Worm (Caenorhabditis elegans) whole organism, young adult: Measurements from ENCODE around the gene ace-4.
A peak's percentile ranks its signal among the peaks of the same experiment; 100 is the strongest.

Experiments used
- B0261.1 ChIP-seq: sonication (generic microtip); optimal IDR thresholded peaks from 2 replicates; lab custom pipeline; 2016; ENCODE audit warnings: mild to moderate bottlenecking, missing genetic modification characterization, moderate library complexity, missing compliant biosample characterization
- B0336.3 ChIP-seq: fragments of 200-800 bp; sonication (Bioruptor generic); IDR thresholded peaks from 2 replicates; pipeline ENCODE4 v1.3.6; 2022; ENCODE audit warnings: missing genetic modification characterization, missing compliant biosample characterization
- C17E4.6 ChIP-seq: fragments of 200-800 bp; sonication (Bioruptor generic); IDR thresholded peaks from 2 replicates; pipeline ENCODE4 v1.3.6; 2022; ENCODE audit warnings: missing genetic modification reagents, missing genetic modification characterization, missing compliant biosample characterization
- F33H1.4 ChIP-seq: fragments of 200-800 bp; sonication (Bioruptor generic); IDR thresholded peaks from 2 replicates; pipeline ENCODE4 v1.3.6; 2022; ENCODE audit warnings: missing genetic modification reagents, missing genetic modification characterization, missing compliant biosample characterization
- F39B2.1 ChIP-seq: fragments of 200-800 bp; sonication (Bioruptor generic); IDR thresholded peaks from 2 replicates; pipeline ENCODE4 v1.3.6; 2022; ENCODE audit warnings: missing genetic modification reagents, missing genetic modification characterization, missing compliant biosample characterization
- K11D2.4 ChIP-seq: fragments of 200-800 bp; sonication (Bioruptor generic); IDR thresholded peaks from 2 replicates; pipeline ENCODE4 v1.3.6; 2022; ENCODE audit warnings: missing genetic modification reagents, missing genetic modification characterization, missing compliant biosample characterization
- K12H6.12 ChIP-seq: fragments of 200-800 bp; sonication (Bioruptor generic); optimal IDR thresholded peaks from 2 replicates; lab custom pipeline; 2018; ENCODE audit warnings: mild to moderate bottlenecking, missing genetic modification characterization, missing compliant biosample characterization
- Y53F4B.3 ChIP-seq: fragments of 200-800 bp; sonication (Bioruptor generic); IDR thresholded peaks from 2 replicates; pipeline ENCODE4 v1.3.6; 2022; ENCODE audit warnings: missing genetic modification reagents, missing genetic modification characterization, missing compliant biosample characterization
- Y56A3A.18 ChIP-seq: fragments of 200-800 bp; sonication (Bioruptor generic); IDR thresholded peaks from 2 replicates; pipeline ENCODE4 v1.3.6; 2022; ENCODE audit warnings: missing genetic modification reagents, missing genetic modification characterization, missing compliant biosample characterization
- Y67H2A.10 ChIP-seq: fragments of 200-800 bp; sonication (Bioruptor generic); conservative IDR thresholded peaks from 2 replicates; pipeline ENCODE4 v1.3.6; 2022; ENCODE audit warnings: missing genetic modification reagents, missing genetic modification characterization, missing compliant biosample characterization
- Y79H2A.3 ChIP-seq: fragments of 200-800 bp; sonication (Bioruptor generic); conservative IDR thresholded peaks from 2 replicates; pipeline ENCODE4 v1.3.6; 2022; ENCODE audit warnings: missing genetic modification reagents, missing genetic modification characterization, missing compliant biosample characterization
- athp-1 ChIP-seq: sonication (generic microtip); optimal IDR thresholded peaks from 2 replicates; lab custom pipeline; 2017; ENCODE audit warnings: mild to moderate bottlenecking, missing genetic modification characterization, missing compliant biosample characterization
- attf-3 ChIP-seq: fragments of 200-800 bp; sonication (Bioruptor generic); conservative IDR thresholded peaks from 2 replicates; pipeline ENCODE4 v1.3.6; 2022; ENCODE audit warnings: missing genetic modification reagents, missing genetic modification characterization, missing compliant biosample characterization
- attf-5 ChIP-seq: fragments of 200-800 bp; sonication (Bioruptor generic); optimal IDR thresholded peaks from 2 replicates; lab custom pipeline; 2018; ENCODE audit warnings: mild to moderate bottlenecking, missing genetic modification characterization, missing compliant biosample characterization
- bed-1 ChIP-seq: fragments of 200-800 bp; sonication (Bioruptor generic); IDR thresholded peaks from 2 replicates; pipeline ENCODE4 v1.3.6; 2022; ENCODE audit warnings: missing genetic modification reagents, missing genetic modification characterization, missing compliant biosample characterization
- ccch-3 ChIP-seq: fragments of 200-800 bp; sonication (Bioruptor generic); optimal IDR thresholded peaks from 2 replicates; lab custom pipeline; 2018; ENCODE audit warnings: mild to moderate bottlenecking, missing genetic modification characterization, missing compliant biosample characterization
- cebp-1 ChIP-seq, 2 experiments: fragments of 200-800 bp in 1 of 2; sonication (Bioruptor generic) in 1 of 2; sonication (generic microtip) in 1 of 2; IDR thresholded peaks in 1 of 2; optimal IDR thresholded peaks in 1 of 2; 2 replicates each; pipeline versions ENCODE4 v1.3.6 to Lab custom; 2017 to 2022; ENCODE audit warnings: missing compliant biosample characterization in 2 of 2, missing genetic modification characterization in 2 of 2, mild to moderate bottlenecking in 1 of 2, missing genetic modification reagents in 1 of 2, moderate library complexity in 1 of 2
- cebp-2 ChIP-seq: fragments of 200-800 bp; sonication (Bioruptor generic); IDR thresholded peaks from 2 replicates; pipeline ENCODE4 v1.3.6; 2022; ENCODE audit warnings: missing genetic modification characterization, missing compliant biosample characterization
- ceh-100 ChIP-seq: fragments of 200-800 bp; sonication (Bioruptor generic); IDR thresholded peaks from 2 replicates; pipeline ENCODE4 v1.3.6; 2022; ENCODE audit warnings: missing genetic modification reagents, missing genetic modification characterization, missing compliant biosample characterization
- ceh-27 ChIP-seq: fragments of 200-800 bp; sonication (Bioruptor generic); optimal IDR thresholded peaks from 2 replicates; lab custom pipeline; 2018; ENCODE audit warnings: mild to moderate bottlenecking, missing genetic modification characterization, moderate library complexity, missing compliant biosample characterization
- chd-7 ChIP-seq: sonication (generic microtip); optimal IDR thresholded peaks from 2 replicates; lab custom pipeline; 2016; ENCODE audit warnings: mild to moderate bottlenecking, missing genetic modification characterization, moderate library complexity, missing compliant biosample characterization
- die-1 ChIP-seq: sonication (generic microtip); optimal IDR thresholded peaks from 2 replicates; lab custom pipeline; 2016; ENCODE audit warnings: missing genotype, mild to moderate bottlenecking, missing genetic modification characterization, missing compliant biosample characterization
- egl-18 ChIP-seq: fragments of 200-800 bp; sonication (Bioruptor generic); IDR thresholded peaks from 2 replicates; pipeline ENCODE4 v1.3.6; 2022; ENCODE audit warnings: missing genetic modification reagents, missing genetic modification characterization, missing compliant biosample characterization
- ekl-4 ChIP-seq: fragments of 200-800 bp; sonication (Bioruptor generic); IDR thresholded peaks from 2 replicates; pipeline ENCODE4 v1.3.6; 2022; ENCODE audit warnings: missing genetic modification reagents, missing genetic modification characterization, missing compliant biosample characterization
- him-1 ChIP-seq: sonication (generic microtip); optimal IDR thresholded peaks from 2 replicates; lab custom pipeline; 2016; ENCODE audit warnings: missing genotype, missing genetic modification reagents, missing genetic modification characterization, missing compliant biosample characterization
- let-607 ChIP-seq, 2 experiments: fragments of 200-800 bp in 1 of 2; sonication (Bioruptor generic) in 1 of 2; sonication (generic microtip) in 1 of 2; optimal IDR thresholded peaks; 2 replicates each; lab custom pipeline; 2016 to 2018; ENCODE audit warnings: mild to moderate bottlenecking in 2 of 2, missing compliant biosample characterization in 2 of 2, missing genetic modification characterization in 2 of 2, moderate library complexity in 2 of 2, missing genotype in 1 of 2
- lin-26 ChIP-seq: fragments of 200-800 bp; sonication (Bioruptor generic); IDR thresholded peaks from 2 replicates; pipeline ENCODE4 v1.3.6; 2022; ENCODE audit warnings: missing genetic modification reagents, missing genetic modification characterization, missing compliant biosample characterization
- lir-1 ChIP-seq: fragments of 200-800 bp; sonication (Bioruptor generic); conservative IDR thresholded peaks from 2 replicates; pipeline ENCODE4 v1.3.6; 2022; ENCODE audit warnings: missing genetic modification reagents, missing genetic modification characterization, missing compliant biosample characterization
- madf-10 ChIP-seq: sonication (generic microtip); optimal IDR thresholded peaks from 2 replicates; lab custom pipeline; 2016; ENCODE audit warnings: mild to moderate bottlenecking, missing genetic modification characterization, missing compliant biosample characterization
- mes-4 ChIP-seq: sonication (generic microtip); optimal IDR thresholded peaks from 2 replicates; lab custom pipeline; 2016; ENCODE audit warnings: missing genotype, missing genetic modification characterization, missing compliant biosample characterization
- nhr-179 ChIP-seq: sonication (generic microtip); optimal IDR thresholded peaks from 2 replicates; lab custom pipeline; 2016; ENCODE audit warnings: mild to moderate bottlenecking, missing genetic modification characterization, missing compliant biosample characterization
- rcor-1 ChIP-seq: fragments of 200-800 bp; sonication (Bioruptor generic); IDR thresholded peaks from 2 replicates; pipeline ENCODE4 v1.3.6; 2022; ENCODE audit warnings: missing genetic modification reagents, missing genetic modification characterization, missing compliant biosample characterization
- rec-8 ChIP-seq, 2 experiments: sonication (generic microtip); optimal IDR thresholded peaks; 2 replicates each; lab custom pipeline; 2016; ENCODE audit warnings: mild to moderate bottlenecking in 2 of 2, missing genetic modification characterization in 2 of 2, missing genetic modification reagents in 2 of 2, missing genotype in 2 of 2, missing biosample characterization in 1 of 2, missing compliant biosample characterization in 1 of 2, moderate library complexity in 1 of 2
- repo-1 ChIP-seq: sonication (generic microtip); optimal IDR thresholded peaks from 2 replicates; lab custom pipeline; 2017; ENCODE audit warnings: mild to moderate bottlenecking, missing genetic modification characterization, missing compliant biosample characterization
- rpc-1 ChIP-seq, 2 experiments: fragments of 150-350 bp in 1 of 2; sonication (generic microtip) in 1 of 2; optimal IDR thresholded peaks; 2 replicates each; lab custom pipeline; 2014 to 2018; ENCODE audit warnings: missing biosample characterization in 1 of 2, missing genetic modification characterization in 1 of 2, missing genetic modification reagents in 1 of 2, missing genotype in 1 of 2
- sdz-38 ChIP-seq: sonication (generic microtip); optimal IDR thresholded peaks from 2 replicates; lab custom pipeline; 2016; ENCODE audit warnings: missing genotype, missing genetic modification characterization, missing compliant biosample characterization
- snpc-4 ChIP-seq, 5 experiments: fragments of 150-350 bp in 1 of 5; sonication (generic microtip) in 4 of 5; optimal IDR thresholded peaks; 2 replicates each; lab custom pipeline; 2014 to 2018; ENCODE audit warnings: missing genetic modification characterization in 5 of 5, missing biosample characterization in 3 of 5, antibody characterized with exemption in 2 of 5, mild to moderate bottlenecking in 2 of 5, missing compliant biosample characterization in 2 of 5, missing genotype in 2 of 5, moderate library complexity in 2 of 5, missing genetic modification reagents in 1 of 5
- somi-1 ChIP-seq: fragments of 200-800 bp; sonication (Bioruptor generic); optimal IDR thresholded peaks from 2 replicates; lab custom pipeline; 2018; ENCODE audit warnings: mild to moderate bottlenecking, missing genetic modification characterization, missing compliant biosample characterization
- unc-130 ChIP-seq: sonication (generic microtip); optimal IDR thresholded peaks from 2 replicates; lab custom pipeline; 2016; ENCODE audit warnings: missing genetic modification reagents, missing genetic modification characterization, missing compliant biosample characterization
- xnd-1 ChIP-seq: sonication (generic microtip); optimal IDR thresholded peaks from 2 replicates; lab custom pipeline; 2016; ENCODE audit warnings: missing genotype, missing genetic modification reagents, missing genetic modification characterization, missing compliant biosample characterization
- zim-3 ChIP-seq: sonication (generic microtip); optimal IDR thresholded peaks from 2 replicates; lab custom pipeline; 2017; ENCODE audit warnings: mild to moderate bottlenecking, missing genetic modification characterization, moderate library complexity, missing compliant biosample characterization
- ztf-18 ChIP-seq: sonication (generic microtip); optimal IDR thresholded peaks from 2 replicates; lab custom pipeline; 2016; ENCODE audit warnings: missing genotype, mild to moderate bottlenecking, missing genetic modification characterization, missing compliant biosample characterization
- ztf-26 ChIP-seq: sonication (generic microtip); optimal IDR thresholded peaks from 2 replicates; lab custom pipeline; 2017; ENCODE audit warnings: missing genetic modification characterization, missing compliant biosample characterization
- ztf-28 ChIP-seq: fragments of 200-800 bp; sonication (Bioruptor generic); IDR thresholded peaks from 2 replicates; pipeline ENCODE4 v1.3.6; 2022; ENCODE audit warnings: missing genetic modification reagents, missing genetic modification characterization, missing compliant biosample characterization
- ztf-3 ChIP-seq: fragments of 200-800 bp; sonication (Bioruptor generic); optimal IDR thresholded peaks from 2 replicates; lab custom pipeline; 2018; ENCODE audit warnings: mild to moderate bottlenecking, missing genetic modification characterization, missing compliant biosample characterization
- ztf-6 ChIP-seq: fragments of 200-800 bp; sonication (Bioruptor generic); IDR thresholded peaks from 2 replicates; pipeline ENCODE4 v1.3.6; 2022; ENCODE audit warnings: missing genetic modification reagents, missing genetic modification characterization, missing compliant biosample characterization

ace-4 gene

ce11 chrII:14251400-14251940 lies 53.6 kb downstream of the ace-4 start (continued):
- TF ChIP-seq cebp-1 (GFP tag; IDR thresholded peaks at IDR 0.05; lab: Robert Waterston, UW) (peak; percentile 61), cebp-1 (tag; optimal IDR thresholded peaks at IDR 0.05; lab: Kevin White, UChicago) (peak; percentile 94), attf-3 (peak; percentile 65), rec-8 (tag; optimal IDR thresholded peaks at IDR 0.05; lab: Kevin White, UChicago) (peak in 1 of 2 experiments; percentile 40), ekl-4 (GFP tag; lab: Robert Waterston, UW) (peak; percentile 95), him-1 (tag; lab: Kevin White, UChicago) (peak; percentile 78), bed-1 (GFP tag; lab: Robert Waterston, UW) (peak; percentile 7; the same call in 1 of the 2 replicates), repo-1 (tag; lab: Kevin White, UChicago) (peak; percentile 97), ceh-27 (peak; percentile 88), Y56A3A.18 (GFP tag; lab: Robert Waterston, UW) (peak; percentile 70), chd-7 (tag; lab: Kevin White, UChicago) (peak; percentile 88), ztf-26 (peak; percentile 95), sdz-38 (tag; lab: Kevin White, UChicago) (no peak), zim-3 (tag; lab: Kevin White, UChicago) (peak; percentile 88), xnd-1 (tag; lab: Kevin White, UChicago) (peak; percentile 78), C17E4.6 (GFP tag; lab: Robert Waterston, UW) (peak; percentile 80), mes-4 (tag; lab: Kevin White, UChicago) (peak; percentile 44), madf-10 (tag; lab: Kevin White, UChicago) (peak; percentile 87), rpc-1 (optimal IDR thresholded peaks at IDR 0.05; lab: Kevin White, UChicago) (no peak), rpc-1 (tag; optimal IDR thresholded peaks at IDR 0.05; lab: Kevin White, UChicago) (no peak), K11D2.4 (GFP tag; lab: Robert Waterston, UW) (peak; percentile 93), ztf-3 (GFP tag; lab: Kevin White, UChicago) (peak; percentile 91), somi-1 (GFP tag; lab: Kevin White, UChicago) (peak; percentile 90), egl-18 (GFP tag; lab: Robert Waterston, UW) (peak; percentile 70; the same call in 1 of the 2 replicates), ccch-3 (GFP tag; lab: Kevin White, UChicago) (no peak), lin-26 (GFP tag; lab: Robert Waterston, UW) (peak; percentile 86), cebp-2 (GFP tag; lab: Robert Waterston, UW) (0 out of 2 replicates have a peak, but pooled peaks have one; percentile 44), Y79H2A.3 (GFP tag; lab: Robert Waterston, UW) (peak; percentile 92), F33H1.4 (GFP tag; lab: Robert Waterston, UW) (peak; percentile 57), K12H6.12 (peak; percentile 88), let-607 (tag; optimal IDR thresholded peaks at IDR 0.05; lab: Kevin White, UChicago) (peak; percentile 83 to 89), rcor-1 (GFP tag; lab: Robert Waterston, UW) (peak; percentile 52), ztf-6 (GFP tag; lab: Robert Waterston, UW) (peak; percentile 10; the same call in 1 of the 2 replicates), ceh-100 (GFP tag; lab: Robert Waterston, UW) (peak; percentile 78), B0336.3 (peak; percentile 99), B0261.1 (tag; lab: Kevin White, UChicago) (peak; percentile 31), lir-1 (GFP tag; lab: Robert Waterston, UW) (peak; percentile 82), snpc-4 (GFP tag; optimal IDR thresholded peaks at IDR 0.05; lab: Kevin White, UChicago) (peak; percentile 7), snpc-4 (tag; optimal IDR thresholded peaks at IDR 0.05; lab: Kevin White, UChicago) (peak in 3 of 4 experiments; percentile 55 to 86 (median 79)), ztf-18 (tag; lab: Kevin White, UChicago) (peak; percentile 96), die-1 (peak; percentile 67), nhr-179 (peak; percentile 71), Y67H2A.10 (GFP tag; lab: Robert Waterston, UW) (peak; percentile 82), Y53F4B.3 (GFP tag; lab: Robert Waterston, UW) (no peak), attf-5 (peak; percentile 96), ztf-28 (peak; percentile 47; the same call in 1 of the 2 replicates), F39B2.1 (GFP tag; lab: Robert Waterston, UW) (peak; percentile 79), unc-130 (peak; percentile 79), athp-1 (tag; lab: Kevin White, UChicago) (peak; percentile 85)
